Worm (Caenorhabditis elegans) whole organism, young adult: Measurements from ENCODE around the gene grsp-3.
A peak's percentile ranks its signal among the peaks of the same experiment; 100 is the strongest.

Experiments used
- B0019.2 ChIP-seq: fragments of 200-800 bp; sonication (Bioruptor generic); conservative IDR thresholded peaks from 2 replicates; pipeline ENCODE4 v1.3.6; 2022; ENCODE audit warnings: missing genetic modification reagents, missing genetic modification characterization, missing compliant biosample characterization
- C06A6.2 ChIP-seq: fragments of 200-800 bp; sonication (Bioruptor generic); conservative IDR thresholded peaks from 2 replicates; pipeline ENCODE4 v1.3.6; 2022; ENCODE audit warnings: missing genetic modification characterization, missing compliant biosample characterization
- F10E7.11 ChIP-seq: sonication (generic microtip); optimal IDR thresholded peaks from 2 replicates; lab custom pipeline; 2017; ENCODE audit warnings: mild to moderate bottlenecking, missing genetic modification characterization, moderate library complexity, missing compliant biosample characterization
- F22D6.2 ChIP-seq: sonication (generic microtip); optimal IDR thresholded peaks from 2 replicates; lab custom pipeline; 2016; ENCODE audit warnings: mild to moderate bottlenecking, missing genetic modification characterization, missing compliant biosample characterization
- F23B12.7 ChIP-seq: sonication (generic microtip); optimal IDR thresholded peaks from 2 replicates; lab custom pipeline; 2017; ENCODE audit warnings: missing genetic modification characterization, mild to moderate bottlenecking, missing compliant biosample characterization, antibody characterized with exemption, moderate library complexity; ENCODE audit not compliant: insufficient read depth
- F33H1.4 ChIP-seq: fragments of 200-800 bp; sonication (Bioruptor generic); IDR thresholded peaks from 2 replicates; pipeline ENCODE4 v1.3.6; 2022; ENCODE audit warnings: missing genetic modification reagents, missing genetic modification characterization, missing compliant biosample characterization
- F37B4.10 ChIP-seq: fragments of 200-800 bp; sonication (Bioruptor generic); IDR thresholded peaks from 2 replicates; pipeline ENCODE4 v1.3.6; 2022; ENCODE audit warnings: missing genetic modification characterization, missing compliant biosample characterization
- F49E8.2 ChIP-seq: sonication (generic microtip); optimal IDR thresholded peaks from 3 replicates; lab custom pipeline; 2017; ENCODE audit warnings: missing genetic modification characterization, mild to moderate bottlenecking, missing compliant biosample characterization, antibody characterized with exemption, moderate library complexity; ENCODE audit not compliant: insufficient read depth
- F55B11.4 ChIP-seq: sonication (generic microtip); optimal IDR thresholded peaks from 2 replicates; lab custom pipeline; 2016; ENCODE audit warnings: missing compliant biosample characterization, missing genetic modification characterization, borderline replicate concordance; ENCODE audit not compliant: insufficient read depth
- T07F8.4 ChIP-seq: sonication (generic microtip); optimal IDR thresholded peaks from 2 replicates; lab custom pipeline; 2016; ENCODE audit warnings: mild to moderate bottlenecking, missing genetic modification characterization, moderate library complexity, missing compliant biosample characterization
- Y67H2A.10 ChIP-seq: fragments of 200-800 bp; sonication (Bioruptor generic); conservative IDR thresholded peaks from 2 replicates; pipeline ENCODE4 v1.3.6; 2022; ENCODE audit warnings: missing genetic modification reagents, missing genetic modification characterization, missing compliant biosample characterization
- Y79H2A.3 ChIP-seq: fragments of 200-800 bp; sonication (Bioruptor generic); conservative IDR thresholded peaks from 2 replicates; pipeline ENCODE4 v1.3.6; 2022; ENCODE audit warnings: missing genetic modification reagents, missing genetic modification characterization, missing compliant biosample characterization
- ZK185.1 ChIP-seq: sonication (generic microtip); optimal IDR thresholded peaks from 2 replicates; lab custom pipeline; 2016; ENCODE audit warnings: mild to moderate bottlenecking, missing genetic modification characterization, missing compliant biosample characterization; ENCODE audit not compliant: poor library complexity, severe bottlenecking
- akir-1 ChIP-seq: fragments of 200-800 bp; sonication (Bioruptor generic); optimal IDR thresholded peaks from 2 replicates; lab custom pipeline; 2018; ENCODE audit warnings: mild to moderate bottlenecking, missing genetic modification characterization, moderate library complexity, missing compliant biosample characterization
- attf-3 ChIP-seq: fragments of 200-800 bp; sonication (Bioruptor generic); conservative IDR thresholded peaks from 2 replicates; pipeline ENCODE4 v1.3.6; 2022; ENCODE audit warnings: missing genetic modification reagents, missing genetic modification characterization, missing compliant biosample characterization
- attf-6 ChIP-seq: fragments of 200-800 bp; sonication (Bioruptor generic); IDR thresholded peaks from 2 replicates; pipeline ENCODE4 v1.3.6; 2022; ENCODE audit warnings: missing genetic modification reagents, missing genetic modification characterization, missing compliant biosample characterization
- ccch-3 ChIP-seq: fragments of 200-800 bp; sonication (Bioruptor generic); optimal IDR thresholded peaks from 2 replicates; lab custom pipeline; 2018; ENCODE audit warnings: mild to moderate bottlenecking, missing genetic modification characterization, missing compliant biosample characterization
- die-1 ChIP-seq: sonication (generic microtip); optimal IDR thresholded peaks from 2 replicates; lab custom pipeline; 2016; ENCODE audit warnings: missing genotype, mild to moderate bottlenecking, missing genetic modification characterization, missing compliant biosample characterization
- ekl-4 ChIP-seq: fragments of 200-800 bp; sonication (Bioruptor generic); IDR thresholded peaks from 2 replicates; pipeline ENCODE4 v1.3.6; 2022; ENCODE audit warnings: missing genetic modification reagents, missing genetic modification characterization, missing compliant biosample characterization
- hlh-12 ChIP-seq: sonication (generic microtip); optimal IDR thresholded peaks from 2 replicates; lab custom pipeline; 2016; ENCODE audit warnings: missing genetic modification characterization, missing compliant biosample characterization
- hlh-26 ChIP-seq: fragments of 200-800 bp; sonication (Bioruptor generic); conservative IDR thresholded peaks from 2 replicates; pipeline ENCODE4 v1.3.6; 2022; ENCODE audit warnings: missing genetic modification reagents, missing genetic modification characterization, missing compliant biosample characterization
- hmg-20 ChIP-seq: fragments of 200-800 bp; sonication (Bioruptor generic); IDR thresholded peaks from 2 replicates; pipeline ENCODE4 v1.3.6; 2022; ENCODE audit warnings: missing genetic modification reagents, missing genetic modification characterization, missing compliant biosample characterization
- hrde-1 ChIP-seq: sonication (generic microtip); optimal IDR thresholded peaks from 2 replicates; lab custom pipeline; 2016; ENCODE audit warnings: missing genetic modification characterization, mild to moderate bottlenecking, missing compliant biosample characterization, moderate library complexity, missing genotype, missing genetic modification reagents, borderline replicate concordance
- hsf-1 ChIP-seq: fragments of 200-800 bp; sonication (Bioruptor generic); IDR thresholded peaks from 2 replicates; pipeline ENCODE4 v1.3.6; 2022; ENCODE audit warnings: missing genetic modification reagents, missing genetic modification characterization, missing compliant biosample characterization
- let-607 ChIP-seq, 2 experiments: fragments of 200-800 bp in 1 of 2; sonication (Bioruptor generic) in 1 of 2; sonication (generic microtip) in 1 of 2; optimal IDR thresholded peaks; 2 replicates each; lab custom pipeline; 2016 to 2018; ENCODE audit warnings: mild to moderate bottlenecking in 2 of 2, missing compliant biosample characterization in 2 of 2, missing genetic modification characterization in 2 of 2, moderate library complexity in 2 of 2, missing genotype in 1 of 2
- lin-35 ChIP-seq, 3 experiments: fragments of 150-350 bp in 2 of 3; sonication (generic microtip) in 1 of 3; optimal IDR thresholded peaks; 2 replicates each; lab custom pipeline; 2014 to 2018; ENCODE audit warnings: missing biosample characterization in 3 of 3, missing genetic modification characterization in 3 of 3, missing genetic modification reagents in 3 of 3
- madf-10 ChIP-seq: sonication (generic microtip); optimal IDR thresholded peaks from 2 replicates; lab custom pipeline; 2016; ENCODE audit warnings: mild to moderate bottlenecking, missing genetic modification characterization, missing compliant biosample characterization
- madf-3 ChIP-seq: fragments of 200-800 bp; sonication (Bioruptor generic); IDR thresholded peaks from 2 replicates; pipeline ENCODE4 v1.3.6; 2022; ENCODE audit warnings: missing genetic modification reagents, missing genetic modification characterization, missing compliant biosample characterization
- madf-6 ChIP-seq: fragments of 200-800 bp; sonication (Bioruptor generic); IDR thresholded peaks from 2 replicates; pipeline ENCODE4 v1.3.6; 2022; ENCODE audit warnings: missing genetic modification reagents, missing genetic modification characterization, missing compliant biosample characterization
- madf-8 ChIP-seq: fragments of 200-800 bp; sonication (Bioruptor generic); conservative IDR thresholded peaks from 2 replicates; pipeline ENCODE4 v1.3.6; 2022; ENCODE audit warnings: missing genetic modification reagents, missing genetic modification characterization, missing compliant biosample characterization
- mel-28 ChIP-seq: sonication (generic microtip); optimal IDR thresholded peaks from 2 replicates; lab custom pipeline; 2016; ENCODE audit warnings: borderline replicate concordance, mild to moderate bottlenecking, missing genetic modification characterization, missing compliant biosample characterization
- mes-4 ChIP-seq: sonication (generic microtip); optimal IDR thresholded peaks from 2 replicates; lab custom pipeline; 2016; ENCODE audit warnings: missing genotype, missing genetic modification characterization, missing compliant biosample characterization
- nfya-2 ChIP-seq: fragments of 200-800 bp; sonication (Bioruptor generic); IDR thresholded peaks from 2 replicates; pipeline ENCODE4 v1.3.6; 2022; ENCODE audit warnings: missing genetic modification reagents, missing genetic modification characterization, missing compliant biosample characterization
- nfyb-1 ChIP-seq: fragments of 200-800 bp; sonication (Bioruptor generic); IDR thresholded peaks from 2 replicates; pipeline ENCODE4 v1.3.6; 2022; ENCODE audit warnings: missing genetic modification reagents, missing genetic modification characterization, missing compliant biosample characterization
- nhr-120 ChIP-seq: fragments of 200-800 bp; sonication (Bioruptor generic); IDR thresholded peaks from 2 replicates; pipeline ENCODE4 v1.3.6; 2022; ENCODE audit warnings: missing genetic modification characterization, missing compliant biosample characterization
- nhr-179 ChIP-seq: sonication (generic microtip); optimal IDR thresholded peaks from 2 replicates; lab custom pipeline; 2016; ENCODE audit warnings: mild to moderate bottlenecking, missing genetic modification characterization, missing compliant biosample characterization
- pbrm-1 ChIP-seq: fragments of 200-800 bp; sonication (Bioruptor generic); IDR thresholded peaks from 2 replicates; pipeline ENCODE4 v1.3.6; 2022; ENCODE audit warnings: missing genetic modification reagents, missing genetic modification characterization, missing compliant biosample characterization
- rpc-1 ChIP-seq, 2 experiments: fragments of 150-350 bp in 1 of 2; sonication (generic microtip) in 1 of 2; optimal IDR thresholded peaks; 2 replicates each; lab custom pipeline; 2014 to 2018; ENCODE audit warnings: missing biosample characterization in 1 of 2, missing genetic modification characterization in 1 of 2, missing genetic modification reagents in 1 of 2, missing genotype in 1 of 2
- sdz-38 ChIP-seq: sonication (generic microtip); optimal IDR thresholded peaks from 2 replicates; lab custom pipeline; 2016; ENCODE audit warnings: missing genotype, missing genetic modification characterization, missing compliant biosample characterization
- snpc-1.3 ChIP-seq: sonication (generic microtip); optimal IDR thresholded peaks from 2 replicates; lab custom pipeline; 2017; ENCODE audit warnings: missing genetic modification characterization, mild to moderate bottlenecking, missing compliant biosample characterization, antibody characterized with exemption, moderate library complexity, missing genotype, missing genetic modification reagents; ENCODE audit not compliant: insufficient read depth
- somi-1 ChIP-seq: fragments of 200-800 bp; sonication (Bioruptor generic); optimal IDR thresholded peaks from 2 replicates; lab custom pipeline; 2018; ENCODE audit warnings: mild to moderate bottlenecking, missing genetic modification characterization, missing compliant biosample characterization
- tbp1 ChIP-seq: fragments of 200-800 bp; sonication (Bioruptor generic); optimal IDR thresholded peaks from 2 replicates; lab custom pipeline; 2018; ENCODE audit warnings: mild to moderate bottlenecking, missing genetic modification characterization, missing compliant biosample characterization
- zim-3 ChIP-seq: sonication (generic microtip); optimal IDR thresholded peaks from 2 replicates; lab custom pipeline; 2017; ENCODE audit warnings: mild to moderate bottlenecking, missing genetic modification characterization, moderate library complexity, missing compliant biosample characterization
- ztf-18 ChIP-seq: sonication (generic microtip); optimal IDR thresholded peaks from 2 replicates; lab custom pipeline; 2016; ENCODE audit warnings: missing genotype, mild to moderate bottlenecking, missing genetic modification characterization, missing compliant biosample characterization
- ztf-25 ChIP-seq: fragments of 200-800 bp; sonication (Bioruptor generic); IDR thresholded peaks from 2 replicates; pipeline ENCODE4 v1.3.6; 2022; ENCODE audit warnings: missing genetic modification reagents, missing genetic modification characterization, missing compliant biosample characterization
- ztf-6 ChIP-seq: fragments of 200-800 bp; sonication (Bioruptor generic); IDR thresholded peaks from 2 replicates; pipeline ENCODE4 v1.3.6; 2022; ENCODE audit warnings: missing genetic modification reagents, missing genetic modification characterization, missing compliant biosample characterization

The grsp-3 gene

DNA sequence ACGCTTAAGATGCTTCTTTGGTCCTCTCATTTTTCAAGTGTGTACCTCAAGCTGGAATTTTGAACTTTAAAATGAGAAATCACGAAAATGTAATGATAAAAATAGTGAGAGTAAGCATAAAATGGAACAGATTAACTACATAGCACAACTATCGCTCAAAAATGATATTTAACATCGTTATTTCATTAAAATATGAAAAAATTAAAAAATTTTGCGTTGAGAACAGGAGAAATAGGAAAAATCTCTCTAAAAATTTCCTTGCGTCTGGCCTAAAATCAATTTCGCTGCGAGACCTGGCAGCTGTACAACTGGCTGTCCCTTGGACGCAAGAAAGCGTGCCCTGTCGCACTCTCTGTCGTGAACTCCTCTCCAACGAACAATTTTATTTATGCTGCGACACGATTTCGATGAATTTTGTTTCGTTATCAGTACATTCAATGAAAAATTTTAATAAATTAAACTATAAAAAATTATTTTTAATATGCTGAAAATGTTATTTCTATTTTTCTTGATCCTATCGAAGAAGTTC is 47.0 kb downstream of the grsp-3 start, which contains the start of gene rps-4 (continued):
- TF ChIP-seq tbp1 (GFP tag; lab: Kevin White, UChicago) = peak; percentile 66
- peak in 2 of 3 experiments; percentile 34 to 52 for TF ChIP-seq lin-35 (GFP tag; optimal IDR thresholded peaks at IDR 0.05; lab: Kevin White, UChicago)
- TF ChIP-seq ZK185.1 = peak; percentile 77
- TF ChIP-seq nfyb-1 (GFP tag; lab: Robert Waterston, UW) = peak; percentile 82
- TF ChIP-seq sdz-38 (tag; lab: Kevin White, UChicago) = no peak
- TF ChIP-seq ccch-3 = no peak
- TF ChIP-seq attf-3 (GFP tag; lab: Robert Waterston, UW) = peak; percentile 68
- peak; percentile 54 for TF ChIP-seq madf-8 (GFP tag; lab: Robert Waterston, UW)
- TF ChIP-seq nhr-179 (tag; lab: Kevin White, UChicago) = no peak
- no peak for TF ChIP-seq hlh-12 (tag; lab: Kevin White, UChicago)
- no peak for TF ChIP-seq F37B4.10 (GFP tag; lab: Robert Waterston, UW)
- no peak for TF ChIP-seq ztf-25 (GFP tag; lab: Robert Waterston, UW)
- TF ChIP-seq mes-4 = no peak
- no peak for TF ChIP-seq F55B11.4 (tag; lab: Kevin White, UChicago)
- peak; percentile 84 for TF ChIP-seq ztf-18 (tag; lab: Kevin White, UChicago)
- no peak for TF ChIP-seq Y79H2A.3 (GFP tag; lab: Robert Waterston, UW)
- TF ChIP-seq F22D6.2 (tag; lab: Kevin White, UChicago) = no peak
- TF ChIP-seq B0019.2 (GFP tag; lab: Robert Waterston, UW) = no peak
- TF ChIP-seq ztf-6 = no peak
- peak; percentile 24; the same call in 1 of the 2 replicates for TF ChIP-seq ekl-4 (GFP tag; lab: Robert Waterston, UW)
- 0 out of 2 replicates have a peak, but pooled peaks have one; percentile 35 for TF ChIP-seq Y67H2A.10 (GFP tag; lab: Robert Waterston, UW)
- TF ChIP-seq hrde-1 (tag; lab: Kevin White, UChicago) = peak; percentile 45
- TF ChIP-seq pbrm-1 = peak; percentile 79
- TF ChIP-seq hmg-20 = no peak
- TF ChIP-seq somi-1 (GFP tag; lab: Kevin White, UChicago) = peak; percentile 24
- TF ChIP-seq madf-6 = peak; percentile 75
- no peak for TF ChIP-seq mel-28
- TF ChIP-seq die-1 (tag; lab: Kevin White, UChicago) = no peak
- TF ChIP-seq F33H1.4 = peak; percentile 94
- no peak for TF ChIP-seq hsf-1
- TF ChIP-seq nhr-120 (GFP tag; lab: Robert Waterston, UW) = no peak
- peak; percentile 90 for TF ChIP-seq F23B12.7 (tag; lab: Kevin White, UChicago)
- no peak for TF ChIP-seq akir-1
- TF ChIP-seq nfya-2 (GFP tag; lab: Robert Waterston, UW) = no peak
- no peak for TF ChIP-seq attf-6
- TF ChIP-seq snpc-1.3 (tag; lab: Kevin White, UChicago) = peak; percentile 81
- peak; percentile 37; the same call in 1 of the 2 replicates for TF ChIP-seq madf-3 (GFP tag; lab: Robert Waterston, UW)
- TF ChIP-seq T07F8.4 (tag; lab: Kevin White, UChicago) = no peak
- peak; percentile 74 for TF ChIP-seq F49E8.2 (tag; lab: Kevin White, UChicago)
- TF ChIP-seq hlh-26 (GFP tag; lab: Robert Waterston, UW) = no peak
- no peak for TF ChIP-seq rpc-1 (optimal IDR thresholded peaks at IDR 0.05; lab: Kevin White, UChicago)
- no peak for TF ChIP-seq rpc-1 (tag; optimal IDR thresholded peaks at IDR 0.05; lab: Kevin White, UChicago)
- TF ChIP-seq let-607 (tag; optimal IDR thresholded peaks at IDR 0.05; lab: Kevin White, UChicago) = peak; percentile 52 to 90
- TF ChIP-seq F10E7.11 (tag; lab: Kevin White, UChicago) = no peak
- TF ChIP-seq madf-10 (tag; lab: Kevin White, UChicago) = peak; percentile 58
- TF ChIP-seq C06A6.2 (GFP tag; lab: Robert Waterston, UW) = 0 out of 2 replicates have a peak, but pooled peaks have one; percentile 33
- no peak for TF ChIP-seq zim-3 (tag; lab: Kevin White, UChicago)
